Fruit fly (Drosophila melanogaster) whole organism, wandering third instar larva: ENCODE data around the gene Cad89D.
A peak's percentile ranks its signal among the peaks of the same experiment; 100 is the strongest.

ENCODE experiments used
- Abd-B ChIP-seq: fragments of >200 bp; optimal IDR thresholded peaks from 2 replicates; lab custom pipeline; 2017; ENCODE audit warnings: missing biosample characterization, missing genetic modification characterization
- CG32264 ChIP-seq: fragments of 200-800 bp; sonication (Bioruptor generic); optimal IDR thresholded peaks from 2 replicates; lab custom pipeline; 2016; ENCODE audit warnings: missing biosample characterization, missing genetic modification characterization
- CG9705 ChIP-seq: fragments of 200-800 bp; sonication (Bioruptor generic); optimal IDR thresholded peaks from 2 replicates; lab custom pipeline; 2018; ENCODE audit warnings: missing biosample characterization, mild to moderate bottlenecking, missing genetic modification characterization
- CrebA ChIP-seq: fragments of 200-800 bp; sonication (Bioruptor generic); optimal IDR thresholded peaks from 2 replicates; lab custom pipeline; 2016; ENCODE audit warnings: missing biosample characterization, mild to moderate bottlenecking, missing genetic modification characterization, borderline replicate concordance
- Dfd ChIP-seq: fragments of >200 bp; optimal IDR thresholded peaks from 2 replicates; lab custom pipeline; 2017; ENCODE audit warnings: missing biosample characterization, missing genetic modification characterization
- Dif ChIP-seq: fragments of 200-275, 200-300 bp; sonication (Bioruptor generic); optimal IDR thresholded peaks from 2 replicates; lab custom pipeline; 2018; ENCODE audit warnings: missing biosample characterization, missing genetic modification characterization; ENCODE audit not compliant: partially characterized antibody
- GATAd ChIP-seq: sonication (Bioruptor generic); optimal IDR thresholded peaks from 2 replicates; lab custom pipeline; 2016; ENCODE audit warnings: missing biosample characterization, missing genetic modification characterization
- HLH106 ChIP-seq: fragments of 200-800 bp; optimal IDR thresholded peaks from 3 replicates; lab custom pipeline; 2019; ENCODE audit warnings: missing biosample characterization, mild to moderate bottlenecking, missing genetic modification characterization, moderate library complexity
- Hnf4 ChIP-seq: fragments of 200-800 bp; sonication (Bioruptor generic); optimal IDR thresholded peaks from 2 replicates; lab custom pipeline; 2016; ENCODE audit warnings: missing biosample characterization, mild to moderate bottlenecking, missing genetic modification characterization
- Hr78 ChIP-seq: fragments of >200 bp; optimal IDR thresholded peaks from 2 replicates; lab custom pipeline; 2017; ENCODE audit warnings: missing biosample characterization, missing genetic modification characterization
- Hr83 ChIP-seq: fragments of 200-300 bp; sonication (Bioruptor generic); optimal IDR thresholded peaks from 2 replicates; lab custom pipeline; 2016; ENCODE audit warnings: missing biosample characterization, mild to moderate bottlenecking, missing genetic modification characterization, moderate library complexity; ENCODE audit not compliant: poor library complexity, severe bottlenecking
- Mio ChIP-seq: sonication (Bioruptor generic); optimal IDR thresholded peaks from 2 replicates; lab custom pipeline; 2016; ENCODE audit warnings: missing biosample characterization, missing genetic modification characterization
- Myc ChIP-seq: fragments of >200 bp; optimal IDR thresholded peaks from 2 replicates; lab custom pipeline; 2017
- N ChIP-seq: fragments of >200 bp; optimal IDR thresholded peaks from 2 replicates; lab custom pipeline; 2018; ENCODE audit warnings: missing biosample characterization, missing external identifiers, missing genetic modification characterization
- OdsH ChIP-seq: fragments of 200-800 bp; sonication (Bioruptor generic); optimal IDR thresholded peaks from 2 replicates; lab custom pipeline; 2016; ENCODE audit warnings: missing biosample characterization, mild to moderate bottlenecking, missing genetic modification characterization
- Vsx2 ChIP-seq: fragments of 200-300, 225-300 bp; sonication (Bioruptor generic); optimal IDR thresholded peaks from 2 replicates; lab custom pipeline; 2018; ENCODE audit warnings: missing biosample characterization, missing genetic modification characterization; ENCODE audit not compliant: partially characterized antibody
- br ChIP-seq: fragments of 200-800 bp; sonication (Bioruptor generic); optimal IDR thresholded peaks from 2 replicates; lab custom pipeline; 2016; ENCODE audit warnings: missing biosample characterization, missing genetic modification characterization
- brk ChIP-seq: fragments of 200-800 bp; sonication (Bioruptor generic); optimal IDR thresholded peaks from 2 replicates; lab custom pipeline; 2016; ENCODE audit warnings: missing biosample characterization, mild to moderate bottlenecking, missing genetic modification characterization
- dl ChIP-seq, 2 experiments: fragments of 175-275, 200-275 bp in 1 of 2; fragments of 200-275 bp in 1 of 2; sonication (Bioruptor generic); optimal IDR thresholded peaks; lab custom pipeline; 2018; ENCODE audit warnings: mild to moderate bottlenecking in 2 of 2, missing biosample characterization in 2 of 2, missing genetic modification characterization in 2 of 2, moderate library complexity in 2 of 2; ENCODE audit not compliant: partially characterized antibody in 2 of 2, insufficient read depth in 1 of 2
- dmrt93B ChIP-seq: fragments of 200-800 bp; sonication (Bioruptor generic); optimal IDR thresholded peaks from 2 replicates; lab custom pipeline; 2018; ENCODE audit warnings: missing biosample characterization, mild to moderate bottlenecking, missing genetic modification characterization
- dsf ChIP-seq: sonication (Bioruptor generic); optimal IDR thresholded peaks from 2 replicates; lab custom pipeline; 2016; ENCODE audit warnings: missing biosample characterization, missing genetic modification characterization, borderline replicate concordance
- ey ChIP-seq: fragments of 200-800 bp; sonication (Bioruptor generic); optimal IDR thresholded peaks from 2 replicates; lab custom pipeline; 2016; ENCODE audit warnings: missing biosample characterization, missing genetic modification characterization
- h ChIP-seq: fragments of 200-800 bp; sonication (Bioruptor generic); optimal IDR thresholded peaks from 3 replicates; lab custom pipeline; 2016; ENCODE audit warnings: missing biosample characterization, mild to moderate bottlenecking, missing genetic modification characterization
- jim ChIP-seq: fragments of 175-275, 200-325 bp; sonication (Bioruptor generic); optimal IDR thresholded peaks from 2 replicates; lab custom pipeline; 2016; ENCODE audit warnings: missing biosample characterization, mild to moderate bottlenecking, missing genetic modification characterization
- lola ChIP-seq: fragments of >200 bp; optimal IDR thresholded peaks from 2 replicates; lab custom pipeline; 2017; ENCODE audit warnings: missing biosample characterization, missing genetic modification characterization
- pan ChIP-seq: fragments of >200 bp; optimal IDR thresholded peaks from 2 replicates; lab custom pipeline; 2017
- psq ChIP-seq: fragments of 200-800 bp; sonication (Bioruptor generic); optimal IDR thresholded peaks from 3 replicates; lab custom pipeline; 2017; ENCODE audit warnings: missing biosample characterization, mild to moderate bottlenecking, missing genetic modification characterization, moderate library complexity
- sage ChIP-seq: fragments of 200-800 bp; sonication (Bioruptor generic); optimal IDR thresholded peaks from 2 replicates; lab custom pipeline; 2016; ENCODE audit warnings: missing biosample characterization, mild to moderate bottlenecking, missing genetic modification characterization
- sv ChIP-seq: fragments of 200-800 bp; sonication (Bioruptor generic); optimal IDR thresholded peaks from 3 replicates; lab custom pipeline; 2016; ENCODE audit warnings: missing biosample characterization, missing genetic modification characterization
- tai ChIP-seq: sonication (Bioruptor generic); optimal IDR thresholded peaks from 2 replicates; lab custom pipeline; 2016; ENCODE audit warnings: missing biosample characterization, missing genetic modification characterization
- usp ChIP-seq: fragments of >200 bp; optimal IDR thresholded peaks from 2 replicates; lab custom pipeline; 2017; ENCODE audit warnings: missing biosample characterization, missing genetic modification characterization
- woc ChIP-seq: sonication (Bioruptor generic); optimal IDR thresholded peaks from 2 replicates; lab custom pipeline; 2016; ENCODE audit warnings: missing biosample characterization, mild to moderate bottlenecking, missing genetic modification characterization

Gene Cad89D

DNA sequence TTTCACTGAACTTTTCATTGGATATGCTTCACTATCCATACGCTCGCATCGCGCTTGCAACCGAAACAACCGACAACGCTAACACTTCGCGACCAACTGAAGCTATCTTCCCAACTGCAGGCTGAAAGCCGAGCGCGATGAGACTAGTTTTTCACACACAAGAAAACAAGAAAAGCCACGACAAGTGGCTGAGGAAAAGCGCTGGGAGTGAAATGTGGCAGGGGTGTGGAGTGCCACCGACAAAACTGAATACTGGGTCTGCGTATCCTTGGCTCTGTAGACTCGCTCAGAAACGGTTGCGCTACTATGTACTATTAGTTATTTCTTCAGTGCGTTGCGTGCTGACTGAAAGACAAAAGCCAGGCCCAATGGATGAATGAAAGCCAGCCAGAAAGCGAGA is at the start of gene Cad89D:
Cad89D (minus strand) TSS at position 101 of the 400 bp plus-strand sequence.
- TF ChIP-seq Abd-B (GFP tag; lab: Kevin White, UChicago) (no peak), ey (no peak), HLH106 (tag; lab: Kevin White, UChicago) (no peak), dmrt93B (GFP tag; lab: Kevin White, UChicago) (no peak), h (GFP tag; lab: Kevin White, UChicago) (no peak), OdsH (GFP tag; lab: Kevin White, UChicago) (no peak), CG32264 (GFP tag; lab: Kevin White, UChicago) (no peak), lola (GFP tag; lab: Kevin White, UChicago) (no peak), tai (GFP tag; lab: Kevin White, UChicago) (no peak), brk (GFP tag; lab: Kevin White, UChicago) (no peak), sv (no peak), dsf (GFP tag; lab: Kevin White, UChicago) (no peak)

- TF ChIP-seq CrebA (no peak), h (GFP tag; lab: Kevin White, UChicago) (no peak), woc (GFP tag; lab: Kevin White, UChicago) (no peak), Mio (GFP tag; lab: Kevin White, UChicago) (no peak), psq (GFP tag; lab: Kevin White, UChicago) (no peak), N (GFP tag; lab: Kevin White, UChicago) (no peak), HLH106 (tag; lab: Kevin White, UChicago) (no peak), Dif (GFP tag; lab: Kevin White, UChicago) (no peak), CG32264 (GFP tag; lab: Kevin White, UChicago) (no peak), Hr78 (GFP tag; lab: Kevin White, UChicago) (no peak), br (no peak), CG9705 (GFP tag; lab: Kevin White, UChicago) (no peak), Myc (lab: Kevin White, UChicago) (no peak), Hr83 (GFP tag; lab: Kevin White, UChicago) (no peak), Hnf4 (GFP tag; lab: Kevin White, UChicago) (no peak), sv (no peak), usp (GFP tag; lab: Kevin White, UChicago) (no peak), ey (no peak), lola (GFP tag; lab: Kevin White, UChicago) (no peak)
Measured at dm6 chr3R:16542538-16542937, 47.3 kb upstream of the Cad89D start.

DNA sequence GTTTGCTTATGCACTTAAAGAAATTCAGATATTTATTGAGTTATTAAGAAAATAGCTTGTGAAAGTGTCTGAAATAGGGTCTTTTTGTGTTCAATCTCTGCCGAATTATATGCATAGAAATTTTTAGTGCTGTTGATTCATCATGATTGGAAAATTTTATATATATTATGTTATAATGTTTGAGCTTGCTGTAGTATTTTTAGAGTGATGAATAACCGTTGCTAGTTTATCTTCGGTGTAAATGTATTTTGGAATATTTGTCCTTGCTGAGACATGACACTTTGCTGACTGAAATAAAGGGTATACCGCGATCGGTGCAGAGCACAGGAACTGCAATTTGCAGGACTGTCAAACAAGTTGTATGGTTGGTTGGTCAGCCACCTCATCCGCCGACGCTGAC is 46.7 kb upstream of the Cad89D start:
- TF ChIP-seq br (no peak), pan (lab: Kevin White, UChicago) (no peak), woc (GFP tag; lab: Kevin White, UChicago) (peak; percentile 7), CG32264 (GFP tag; lab: Kevin White, UChicago) (no peak), psq (GFP tag; lab: Kevin White, UChicago) (peak; percentile 2), dsf (GFP tag; lab: Kevin White, UChicago) (no peak), Dif (GFP tag; lab: Kevin White, UChicago) (no peak), sage (no peak), GATAd (GFP tag; lab: Kevin White, UChicago) (no peak), h (GFP tag; lab: Kevin White, UChicago) (no peak)

DNA sequence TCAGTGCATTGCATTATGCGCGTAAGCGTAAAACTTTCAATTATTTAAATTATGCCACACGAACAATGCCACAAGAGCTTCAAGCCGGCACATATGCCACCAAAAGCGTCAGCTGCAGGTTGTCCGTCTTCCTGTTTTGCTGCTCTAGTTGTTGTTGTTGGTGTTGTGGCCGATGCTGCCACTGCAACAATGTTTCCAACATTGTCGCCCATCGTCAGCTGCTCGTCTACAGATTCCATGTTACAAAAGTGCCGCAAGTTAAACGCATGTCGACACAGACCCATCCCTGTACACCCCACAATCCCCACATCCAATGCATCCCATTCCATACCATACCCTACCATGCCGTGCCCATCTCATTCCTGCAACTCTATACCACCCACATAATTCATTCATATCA is 46.1 kb upstream of the Cad89D start:
- TF ChIP-seq brk (GFP tag; lab: Kevin White, UChicago) = no peak

- peak; percentile 48 for TF ChIP-seq pan (lab: Kevin White, UChicago)
- no peak for TF ChIP-seq HLH106 (tag; lab: Kevin White, UChicago)
- peak; percentile 99 for TF ChIP-seq Dfd (GFP tag; lab: Kevin White, UChicago)
Measured at dm6 chr3R:16538862-16539437, 43.7 kb upstream of the Cad89D start.

DNA sequence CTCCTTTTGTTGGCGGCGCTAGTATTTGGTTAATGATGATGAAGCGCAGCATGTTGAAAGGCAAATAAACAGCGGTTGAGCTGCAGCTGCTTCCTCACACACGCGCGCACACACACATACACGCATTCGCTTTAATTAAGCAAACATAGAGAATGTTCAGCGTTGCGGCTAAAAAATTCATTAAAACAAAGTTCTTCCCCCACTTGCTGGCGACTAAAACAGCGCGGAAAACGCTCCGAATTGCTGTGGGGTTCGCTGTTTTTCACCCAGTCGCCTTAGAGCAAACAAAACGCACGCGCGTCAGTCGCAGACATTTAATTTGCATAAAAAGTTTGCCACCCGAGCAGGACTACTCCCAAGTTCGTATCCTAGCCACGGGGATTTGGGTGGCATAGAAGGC is 42.1 kb upstream of the Cad89D start:
- TF ChIP-seq dmrt93B (GFP tag; lab: Kevin White, UChicago) (no peak), pan (lab: Kevin White, UChicago) (no peak), Vsx2 (no peak), sage (no peak), CrebA (no peak), lola (GFP tag; lab: Kevin White, UChicago) (no peak), OdsH (GFP tag; lab: Kevin White, UChicago) (no peak), CG9705 (GFP tag; lab: Kevin White, UChicago) (no peak), dl (GFP tag; optimal IDR thresholded peaks at IDR 0.05; lab: Kevin White, UChicago; ENCODE audit: insufficient read depth in 1 of 2, partially characterized antibody in 2 of 2) (no peak), jim (GFP tag; lab: Kevin White, UChicago) (no peak)
- TF ChIP-seq, all 38 proteins: peak for 0
